Fruit fly (Drosophila melanogaster) whole organism, embryonic: Measurements from ENCODE around the gene Atg2.
A peak's percentile ranks its signal among the peaks of the same experiment; 100 is the strongest.

Experiments
- CG10431 ChIP-seq: fragments of 200-800 bp; sonication (Bioruptor generic); optimal IDR thresholded peaks from 3 replicates; lab custom pipeline; 2018; ENCODE audit warnings: missing biosample characterization, mild to moderate bottlenecking, missing genetic modification characterization
- CG10543 ChIP-seq: fragments of 200-800 bp; sonication (Bioruptor generic); optimal IDR thresholded peaks from 3 replicates; lab custom pipeline; 2017; ENCODE audit warnings: missing biosample characterization, mild to moderate bottlenecking, missing genetic modification characterization, moderate library complexity
- CG10654 ChIP-seq: fragments of 200-800 bp; sonication (Bioruptor generic); optimal IDR thresholded peaks from 2 replicates; lab custom pipeline; 2016; ENCODE audit warnings: missing biosample characterization, missing genetic modification characterization
- CG10979 ChIP-seq: fragments of 200-800 bp; sonication (Bioruptor generic); optimal IDR thresholded peaks from 2 replicates; lab custom pipeline; 2018; ENCODE audit warnings: missing biosample characterization, mild to moderate bottlenecking, missing genetic modification characterization, moderate library complexity
- CG1233 ChIP-seq: fragments of 200-800 bp; sonication (Bioruptor generic); optimal IDR thresholded peaks from 4 replicates; lab custom pipeline; 2018; ENCODE audit warnings: missing biosample characterization, mild to moderate bottlenecking, missing genetic modification characterization
- CG13123 ChIP-seq: fragments of 200-800 bp; sonication (Bioruptor generic); optimal IDR thresholded peaks from 2 replicates; lab custom pipeline; 2016; ENCODE audit warnings: missing biosample characterization, missing genetic modification characterization
- CG13296 ChIP-seq: fragments of 200-800 bp; sonication (Bioruptor generic); optimal IDR thresholded peaks from 3 replicates; lab custom pipeline; 2018; ENCODE audit warnings: missing biosample characterization, mild to moderate bottlenecking, missing genetic modification characterization
- CG13775 ChIP-seq: fragments of 200-800 bp; sonication (Bioruptor generic); optimal IDR thresholded peaks from 3 replicates; lab custom pipeline; 2017; ENCODE audit warnings: missing biosample characterization, mild to moderate bottlenecking, missing genetic modification characterization
- CG14014 ChIP-seq: fragments of 200-800 bp; sonication (Bioruptor generic); IDR thresholded peaks from 2 replicates; pipeline ENCODE4 v1.3.6; 2022; ENCODE audit warnings: missing biosample characterization, missing genetic modification characterization
- CG14667 ChIP-seq: fragments of 200-800 bp; sonication (Bioruptor generic); IDR thresholded peaks from 2 replicates; pipeline ENCODE4 v1.3.6; 2022; ENCODE audit warnings: missing biosample characterization, missing genetic modification characterization
- CG14710 ChIP-seq: fragments of 200-800 bp; sonication (Bioruptor generic); optimal IDR thresholded peaks from 3 replicates; lab custom pipeline; 2019; ENCODE audit warnings: missing biosample characterization, mild to moderate bottlenecking, missing genetic modification characterization, moderate library complexity
- CG1529 ChIP-seq: fragments of 200-800 bp; sonication (Bioruptor generic); optimal IDR thresholded peaks from 3 replicates; lab custom pipeline; 2018; ENCODE audit warnings: missing biosample characterization, missing genetic modification characterization
- CG1602 ChIP-seq: fragments of 200-800 bp; sonication (Bioruptor generic); optimal IDR thresholded peaks from 3 replicates; lab custom pipeline; 2016; ENCODE audit warnings: missing biosample characterization, missing genetic modification characterization
- CG17385 ChIP-seq: fragments of 200-800 bp; sonication (Bioruptor generic); optimal IDR thresholded peaks from 3 replicates; lab custom pipeline; 2018; ENCODE audit warnings: missing biosample characterization, mild to moderate bottlenecking, missing genetic modification characterization
- CG17612 ChIP-seq: fragments of 200-800 bp; sonication (Bioruptor generic); IDR thresholded peaks from 2 replicates; pipeline ENCODE4 v1.3.6; 2022; ENCODE audit warnings: missing biosample characterization, missing genetic modification characterization
- CG18599 ChIP-seq: fragments of 200-800 bp; sonication (Bioruptor generic); optimal IDR thresholded peaks from 3 replicates; lab custom pipeline; 2017; ENCODE audit warnings: missing biosample characterization, missing genetic modification characterization, mild to moderate bottlenecking, moderate library complexity, missing genetic modification reagents
- CG31388 ChIP-seq: fragments of 200-800 bp; sonication (Bioruptor generic); optimal IDR thresholded peaks from 2 replicates; lab custom pipeline; 2016; ENCODE audit warnings: missing biosample characterization, missing genetic modification characterization
- CG3281 ChIP-seq: fragments of 200-800 bp; sonication (Bioruptor generic); optimal IDR thresholded peaks from 3 replicates; lab custom pipeline; 2017; ENCODE audit warnings: missing biosample characterization, mild to moderate bottlenecking, missing genetic modification characterization
- CG3838 ChIP-seq: fragments of 200-800 bp; sonication (Bioruptor generic); optimal IDR thresholded peaks from 3 replicates; lab custom pipeline; 2016; ENCODE audit warnings: missing biosample characterization, missing genetic modification characterization
- CG4820 ChIP-seq: fragments of 200-800 bp; sonication (Bioruptor generic); optimal IDR thresholded peaks from 3 replicates; lab custom pipeline; 2016; ENCODE audit warnings: missing biosample characterization, missing genetic modification characterization
- CG7556 ChIP-seq: fragments of 200-800 bp; sonication (Bioruptor generic); optimal IDR thresholded peaks from 2 replicates; lab custom pipeline; 2017; ENCODE audit warnings: missing biosample characterization, mild to moderate bottlenecking, missing genetic modification characterization
- CG7786 ChIP-seq: fragments of 200-800 bp; sonication (Bioruptor generic); optimal IDR thresholded peaks from 2 replicates; lab custom pipeline; 2016; ENCODE audit warnings: missing biosample characterization, missing genetic modification characterization
- CG8359 ChIP-seq: fragments of 200-800 bp; sonication (Bioruptor generic); optimal IDR thresholded peaks from 2 replicates; lab custom pipeline; 2017; ENCODE audit warnings: missing biosample characterization, mild to moderate bottlenecking, missing genetic modification characterization, borderline replicate concordance
- CG9609 ChIP-seq: fragments of 200-800 bp; sonication (Bioruptor generic); optimal IDR thresholded peaks from 3 replicates; lab custom pipeline; 2016; ENCODE audit warnings: missing biosample characterization, missing genetic modification characterization
- CG9932 ChIP-seq: fragments of 200-800 bp; sonication (Bioruptor generic); IDR thresholded peaks from 2 replicates; pipeline ENCODE4 v1.3.6; 2022; ENCODE audit warnings: missing biosample characterization, missing genetic modification characterization
- Deaf1 ChIP-seq: fragments of 200-800 bp; optimal IDR thresholded peaks from 3 replicates; lab custom pipeline; 2019; ENCODE audit warnings: missing biosample characterization, mild to moderate bottlenecking, missing genetic modification characterization, moderate library complexity
- Dip3 ChIP-seq: fragments of 200-800 bp; sonication (Bioruptor generic); optimal IDR thresholded peaks from 3 replicates; lab custom pipeline; 2016; ENCODE audit warnings: missing biosample characterization, missing genetic modification characterization
- Fer1 ChIP-seq: fragments of 200-800 bp; sonication (Bioruptor generic); optimal IDR thresholded peaks from 2 replicates; lab custom pipeline; 2017; ENCODE audit warnings: missing biosample characterization, mild to moderate bottlenecking, missing genetic modification characterization
- Hey ChIP-seq: fragments of 200-800 bp; sonication (Bioruptor generic); optimal IDR thresholded peaks from 3 replicates; lab custom pipeline; 2018; ENCODE audit warnings: missing biosample characterization, mild to moderate bottlenecking, missing genetic modification characterization
- Med ChIP-seq: fragments of 200-800 bp; sonication (Bioruptor generic); peaks from one replicate; lab custom pipeline; 2016; ENCODE audit warnings: missing biosample characterization, missing genetic modification characterization, mild to moderate bottlenecking, inconsistent platforms, moderate library complexity
- PHDP ChIP-seq: fragments of 200-800 bp; sonication (Bioruptor generic); optimal IDR thresholded peaks from 3 replicates; lab custom pipeline; 2018; ENCODE audit warnings: missing biosample characterization, mild to moderate bottlenecking, missing genetic modification characterization, moderate library complexity
- Sry-β ChIP-seq: fragments of 200-800 bp; sonication (Bioruptor generic); optimal IDR thresholded peaks from 2 replicates; lab custom pipeline; 2018; ENCODE audit warnings: missing biosample characterization, mild to moderate bottlenecking, missing genetic modification characterization, moderate library complexity
- ab ChIP-seq: fragments of 200-800 bp; sonication (Bioruptor generic); optimal IDR thresholded peaks from 2 replicates; lab custom pipeline; 2016; ENCODE audit warnings: missing biosample characterization, missing genetic modification characterization
- amos ChIP-seq: fragments of 200-800 bp; sonication (Bioruptor generic); IDR thresholded peaks from 2 replicates; pipeline ENCODE4 v1.3.6; 2022; ENCODE audit warnings: missing biosample characterization, missing genetic modification characterization; ENCODE audit not compliant: partially characterized antibody
- bowl ChIP-seq: fragments of 200-800 bp; sonication (Bioruptor generic); IDR thresholded peaks from 2 replicates; pipeline ENCODE4 v1.3.6; 2022; ENCODE audit warnings: missing biosample characterization, missing genetic modification characterization
- chinmo ChIP-seq: fragments of 200-800 bp; sonication (Bioruptor generic); IDR thresholded peaks from 4 replicates; pipeline ENCODE4 v1.3.6; 2022; ENCODE audit warnings: missing biosample characterization, missing genetic modification characterization; ENCODE audit not compliant: partially characterized antibody
- crc ChIP-seq: fragments of 200-800 bp; sonication (Bioruptor generic); optimal IDR thresholded peaks from 2 replicates; lab custom pipeline; 2016; ENCODE audit warnings: missing biosample characterization, missing genetic modification characterization
- danr ChIP-seq: fragments of 200-800 bp; sonication (Bioruptor generic); IDR thresholded peaks from 2 replicates; pipeline ENCODE4 v1.3.6; 2022; ENCODE audit warnings: missing biosample characterization, missing genetic modification characterization
- disco-r ChIP-seq: fragments of 200-800 bp; sonication (Bioruptor generic); optimal IDR thresholded peaks from 2 replicates; lab custom pipeline; 2016; ENCODE audit warnings: missing biosample characterization, missing genetic modification characterization
- emc ChIP-seq: fragments of 200-800 bp; sonication (Bioruptor generic); optimal IDR thresholded peaks from 2 replicates; lab custom pipeline; 2016; ENCODE audit warnings: missing biosample characterization, missing genetic modification characterization
- ind ChIP-seq: fragments of 200-800 bp; sonication (Bioruptor generic); optimal IDR thresholded peaks from 3 replicates; lab custom pipeline; 2016; ENCODE audit warnings: missing biosample characterization, missing genetic modification characterization
- jing ChIP-seq: fragments of 200-800 bp; sonication (Bioruptor generic); optimal IDR thresholded peaks from 2 replicates; lab custom pipeline; 2018; ENCODE audit warnings: missing biosample characterization, mild to moderate bottlenecking, missing genetic modification characterization
- lbe ChIP-seq: fragments of 200-800 bp; sonication (Bioruptor generic); optimal IDR thresholded peaks from 2 replicates; lab custom pipeline; 2016; ENCODE audit warnings: missing biosample characterization, mild to moderate bottlenecking, missing genetic modification characterization
- lmd ChIP-seq: fragments of 200-800 bp; sonication (Bioruptor generic); IDR thresholded peaks from 2 replicates; pipeline ENCODE4 v1.3.6; 2022; ENCODE audit warnings: missing biosample characterization, missing genetic modification characterization
- mirr ChIP-seq: fragments of 200-800 bp; sonication (Bioruptor generic); optimal IDR thresholded peaks from 3 replicates; lab custom pipeline; 2018; ENCODE audit warnings: missing biosample characterization, mild to moderate bottlenecking, missing genetic modification characterization
- pho ChIP-seq: fragments of 200-800 bp; sonication (Bioruptor generic); optimal IDR thresholded peaks from 2 replicates; lab custom pipeline; 2016; ENCODE audit warnings: missing biosample characterization, missing genetic modification characterization
- rib ChIP-seq: fragments of 200-800 bp; sonication (Bioruptor generic); IDR thresholded peaks from 2 replicates; pipeline ENCODE4 v1.3.6; 2022; ENCODE audit warnings: missing biosample characterization, missing genetic modification characterization
- sd ChIP-seq: fragments of 200-800 bp; sonication (Bioruptor generic); optimal IDR thresholded peaks from 3 replicates; lab custom pipeline; 2018; ENCODE audit warnings: missing biosample characterization, mild to moderate bottlenecking, missing genetic modification characterization, moderate library complexity
- shn ChIP-seq: fragments of 200-800 bp; sonication (Bioruptor generic); optimal IDR thresholded peaks from 3 replicates; lab custom pipeline; 2016; ENCODE audit warnings: missing biosample characterization, missing genetic modification characterization
- ssp ChIP-seq: fragments of 200-800 bp; sonication (Bioruptor generic); IDR thresholded peaks from 2 replicates; pipeline ENCODE4 v1.3.6; 2022; ENCODE audit warnings: missing biosample characterization, missing genetic modification characterization
- z ChIP-seq: fragments of 200-800 bp; sonication (Bioruptor generic); IDR thresholded peaks from 3 replicates; pipeline ENCODE4 v1.3.6; 2022; ENCODE audit warnings: missing biosample characterization, missing genetic modification characterization

Gene Atg2

DNA sequence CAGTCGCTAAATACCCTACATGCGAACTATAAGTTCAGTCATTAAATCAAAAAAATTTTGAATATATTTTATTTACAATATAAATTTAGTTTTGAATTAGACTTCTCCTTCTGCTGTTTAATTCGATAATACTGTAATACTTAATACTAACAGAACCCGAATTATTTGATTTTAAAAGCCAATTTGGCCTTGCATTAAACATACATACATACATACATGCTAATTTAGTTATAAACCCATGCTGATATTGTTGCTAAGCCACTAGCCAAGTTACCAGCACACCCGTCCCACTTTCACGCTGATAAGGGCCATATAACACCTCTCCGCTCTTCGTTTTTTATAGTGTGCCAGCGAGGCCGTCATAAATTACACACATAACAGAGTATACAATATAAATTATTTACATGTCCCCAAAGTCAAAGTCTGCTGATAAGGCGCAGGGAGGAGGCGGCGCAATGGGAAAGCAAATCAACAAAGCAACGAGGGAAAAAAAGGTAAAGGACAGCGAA lies 25.0 kb downstream of the Atg2 start (continued):
- no peak for TF ChIP-seq jing (GFP tag; lab: Kevin White, UChicago)
- peak; percentile 40 for TF ChIP-seq CG10543
- TF ChIP-seq CG14667 (GFP tag; lab: Robert Waterston, UW): no peak
- TF ChIP-seq CG3281: peak; percentile 71
- TF ChIP-seq CG10654 (GFP tag; lab: Kevin White, UChicago): no peak
- no peak for TF ChIP-seq amos (GFP tag; lab: Robert Waterston, UW)
- peak; percentile 75 for TF ChIP-seq CG10431 (GFP tag; lab: Kevin White, UChicago)
- peak; percentile 38; the same call in 1 of the 2 replicates for TF ChIP-seq CG14014 (GFP tag; lab: Robert Waterston, UW)
- peak; percentile 11 for TF ChIP-seq CG14710 (tag; lab: Kevin White, UChicago)
- peak; percentile 66 for TF ChIP-seq PHDP (tag; lab: Kevin White, UChicago)
- TF ChIP-seq emc (GFP tag; lab: Kevin White, UChicago): no peak
- TF ChIP-seq CG9932 (GFP tag; lab: Robert Waterston, UW): no peak
- peak; percentile 49 for TF ChIP-seq CG10979
- TF ChIP-seq Hey (tag; lab: Kevin White, UChicago): peak; percentile 51
- no peak for TF ChIP-seq CG9609 (GFP tag; lab: Kevin White, UChicago)
- no peak for TF ChIP-seq CG17612
- peak; percentile 8 for TF ChIP-seq CG1602 (GFP tag; lab: Kevin White, UChicago)
- no peak for TF ChIP-seq CG7786
- no peak for TF ChIP-seq crc (GFP tag; lab: Kevin White, UChicago)
- TF ChIP-seq bowl: no peak
- peak; percentile 43 for TF ChIP-seq CG7556 (GFP tag; lab: Kevin White, UChicago)
- TF ChIP-seq Dip3 (GFP tag; lab: Kevin White, UChicago): no peak
- TF ChIP-seq ab (GFP tag; lab: Kevin White, UChicago): no peak
- peak; percentile 37 for TF ChIP-seq Deaf1 (tag; lab: Kevin White, UChicago)
- no peak for TF ChIP-seq CG3838 (GFP tag; lab: Kevin White, UChicago)
- no peak for TF ChIP-seq pho (GFP tag; lab: Kevin White, UChicago)
- peak; percentile 95 for TF ChIP-seq mirr (GFP tag; lab: Kevin White, UChicago)
- peak; percentile 3 for TF ChIP-seq Sry-β (GFP tag; lab: Kevin White, UChicago)
- peak; percentile 59 for TF ChIP-seq CG18599
- no peak for TF ChIP-seq lbe (GFP tag; lab: Kevin White, UChicago)
- peak; percentile 47; the same call in 1 of the 3 replicates for TF ChIP-seq z (GFP tag; lab: Robert Waterston, UW)
- TF ChIP-seq CG1529 (GFP tag; lab: Kevin White, UChicago): peak; percentile 30
- TF ChIP-seq Med (GFP tag; lab: Kevin White, UChicago): peak; percentile 76
- no peak for TF ChIP-seq ssp (GFP tag; lab: Robert Waterston, UW)
- TF ChIP-seq lmd: peak; percentile 57
- no peak for TF ChIP-seq chinmo (GFP tag; lab: Robert Waterston, UW)
- TF ChIP-seq CG17385 (GFP tag; lab: Kevin White, UChicago): peak; percentile 39
- no peak for TF ChIP-seq shn (GFP tag; lab: Kevin White, UChicago)
- TF ChIP-seq CG31388 (GFP tag; lab: Kevin White, UChicago): no peak
- peak; percentile 28 for TF ChIP-seq ind (GFP tag; lab: Kevin White, UChicago)
- no peak for TF ChIP-seq CG13775
- TF ChIP-seq sd (tag; lab: Kevin White, UChicago): peak; percentile 68
- TF ChIP-seq CG13296 (GFP tag; lab: Kevin White, UChicago): peak; percentile 81
- peak; percentile 53 for TF ChIP-seq CG4820 (GFP tag; lab: Kevin White, UChicago)
- TF ChIP-seq CG1233 (GFP tag; lab: Kevin White, UChicago): peak; percentile 56
- TF ChIP-seq Fer1 (GFP tag; lab: Kevin White, UChicago): peak; percentile 62
- no peak for TF ChIP-seq danr (GFP tag; lab: Robert Waterston, UW)
- TF ChIP-seq CG8359 (GFP tag; lab: Kevin White, UChicago): no peak
- TF ChIP-seq CG13123 (GFP tag; lab: Kevin White, UChicago): no peak
- no peak for TF ChIP-seq disco-r (GFP tag; lab: Kevin White, UChicago)
- 0 out of 2 replicates have a peak, but pooled peaks have one; percentile 29 for TF ChIP-seq rib (GFP tag; lab: Robert Waterston, UW)
